Worm (Caenorhabditis elegans): ENCODE measurements around the gene ZK418.6.

Gene ZK418.6

ce11 chrIII:7090545-7090944 lies 11.9 kb upstream of the ZK418.6 start, which contains the start of gene ZK418.10:
ZK418.10 (minus strand) TSS chrIII:7090692.
- no peak for TF ChIP-seq nhr-90 (tag; optimal IDR thresholded peaks at IDR 0.05; ENCODE audit: poor library complexity)
- TF ChIP-seq fkh-8 (tag; optimal IDR thresholded peaks at IDR 0.05), result peak; percentile 91
- TF ChIP-seq sox-4 (tag; optimal IDR thresholded peaks at IDR 0.05), result peak; percentile 68
- TF ChIP-seq ceh-8 (GFP tag; optimal IDR thresholded peaks at IDR 0.05), result no peak
- no peak for TF ChIP-seq grh-1 (GFP tag; IDR thresholded peaks at IDR 0.05)
- TF ChIP-seq ces-1 (GFP tag; optimal IDR thresholded peaks at IDR 0.05), result no peak
- no peak for TF ChIP-seq nhr-11 (tag; optimal IDR thresholded peaks at IDR 0.05)
- no peak for TF ChIP-seq nhr-12 (tag; optimal IDR thresholded peaks at IDR 0.05)
- TF ChIP-seq unc-30 (tag; optimal IDR thresholded peaks at IDR 0.05), result no peak
- peak; percentile 45 for TF ChIP-seq pax-3 (tag; optimal IDR thresholded peaks at IDR 0.05)
- TF ChIP-seq lin-14 (GFP tag; optimal IDR thresholded peaks at IDR 0.05), result no peak
- no peak for TF ChIP-seq elt-2 (tag; optimal IDR thresholded peaks at IDR 0.05)
- peak; percentile 65 for TF ChIP-seq nhr-71 (tag; optimal IDR thresholded peaks at IDR 0.05)
- TF ChIP-seq C04F5.9 (tag; optimal IDR thresholded peaks at IDR 0.05), result no peak
- TF ChIP-seq unc-98 (GFP tag; IDR thresholded peaks at IDR 0.05), result no peak
- TF ChIP-seq fkh-4 (tag; optimal IDR thresholded peaks at IDR 0.05; ENCODE audit: borderline replicate concordance), result no peak
- no peak for TF ChIP-seq mdl-1 (tag; optimal IDR thresholded peaks at IDR 0.05)
- TF ChIP-seq nhr-19 (GFP tag; conservative IDR thresholded peaks at IDR 0.05), result no peak
- no peak for TF ChIP-seq nhr-77 (tag; optimal IDR thresholded peaks at IDR 0.05)
- TF ChIP-seq swsn-7 (tag; optimal IDR thresholded peaks at IDR 0.05), result peak; percentile 35
- TF ChIP-seq isw-1 (GFP tag; IDR thresholded peaks at IDR 0.05), result no peak
- TF ChIP-seq elt-3 (tag; optimal IDR thresholded peaks at IDR 0.05), result no peak
- peak; percentile 97 for TF ChIP-seq dsc-1 (tag; optimal IDR thresholded peaks at IDR 0.05)
- no peak for TF ChIP-seq xbp-1 (tag; optimal IDR thresholded peaks at IDR 0.05)
- TF ChIP-seq ztf-11 (tag; optimal IDR thresholded peaks at IDR 0.05), result no peak
- peak; percentile 67 for TF ChIP-seq nhr-47 (tag; optimal IDR thresholded peaks at IDR 0.05)
- TF ChIP-seq ceh-90 (tag; optimal IDR thresholded peaks at IDR 0.05), result no peak
- no peak for TF ChIP-seq dpl-1 (GFP tag; optimal IDR thresholded peaks at IDR 0.05)
- TF ChIP-seq sup-37 (GFP tag; optimal IDR thresholded peaks at IDR 0.05), result no peak
- no peak for TF ChIP-seq skn-1 (tag; optimal IDR thresholded peaks at IDR 0.05)
- TF ChIP-seq efl-1 (optimal IDR thresholded peaks at IDR 0.05), result no peak
- TF ChIP-seq efl-1 (GFP tag; optimal IDR thresholded peaks at IDR 0.05 in 1 of 2), result peak in 1 of 2 experiments; percentile 45
- no peak for TF ChIP-seq mab-9 (GFP tag; IDR thresholded peaks at IDR 0.05)
- no peak for TF ChIP-seq aha-1 (tag; optimal IDR thresholded peaks at IDR 0.05)
- TF ChIP-seq hpl-2 (GFP tag; optimal IDR thresholded peaks at IDR 0.05), result no peak
- TF ChIP-seq fkh-10 (GFP tag; optimal IDR thresholded peaks at IDR 0.05), result no peak
- no peak for TF ChIP-seq C34B4.2 (tag; optimal IDR thresholded peaks at IDR 0.05)
- no peak for TF ChIP-seq alr-1 (tag; optimal IDR thresholded peaks at IDR 0.05; ENCODE audit: borderline replicate concordance)
- no peak for TF ChIP-seq ceh-88 (GFP tag; IDR thresholded peaks at IDR 0.05)
- TF ChIP-seq egl-13 (tag; optimal IDR thresholded peaks at IDR 0.05), result no peak
- peak in 1 of 2 experiments; percentile 21 for TF ChIP-seq lsy-2 (tag; optimal IDR thresholded peaks at IDR 0.05)
- TF ChIP-seq nhr-28 (tag; optimal IDR thresholded peaks at IDR 0.05), result no peak
- TF ChIP-seq egl-27 (tag; optimal IDR thresholded peaks at IDR 0.05), result no peak
- no peak for TF ChIP-seq nhr-84 (tag; optimal IDR thresholded peaks at IDR 0.05)
- TF ChIP-seq hlh-4 (tag; optimal IDR thresholded peaks at IDR 0.05), result no peak
- TF ChIP-seq vab-15 (tag; optimal IDR thresholded peaks at IDR 0.05), result no peak
- no peak for TF ChIP-seq Y116A8C.19 (tag; optimal IDR thresholded peaks at IDR 0.05; ENCODE audit: borderline replicate concordance)
- no peak for TF ChIP-seq snu-23 (GFP tag; optimal IDR thresholded peaks at IDR 0.05)
- no peak for TF ChIP-seq nhr-76 (tag; optimal IDR thresholded peaks at IDR 0.05)
- TF ChIP-seq ceh-63 (GFP tag; optimal IDR thresholded peaks at IDR 0.05), result no peak
- TF ChIP-seq unc-62 (GFP tag; optimal IDR thresholded peaks at IDR 0.05), result no peak
- TF ChIP-seq nhr-20 (tag; optimal IDR thresholded peaks at IDR 0.05), result peak; percentile 24
